Fruit fly (Drosophila melanogaster): ENCODE data around the gene CG14455.

Gene CG14455

DNA sequence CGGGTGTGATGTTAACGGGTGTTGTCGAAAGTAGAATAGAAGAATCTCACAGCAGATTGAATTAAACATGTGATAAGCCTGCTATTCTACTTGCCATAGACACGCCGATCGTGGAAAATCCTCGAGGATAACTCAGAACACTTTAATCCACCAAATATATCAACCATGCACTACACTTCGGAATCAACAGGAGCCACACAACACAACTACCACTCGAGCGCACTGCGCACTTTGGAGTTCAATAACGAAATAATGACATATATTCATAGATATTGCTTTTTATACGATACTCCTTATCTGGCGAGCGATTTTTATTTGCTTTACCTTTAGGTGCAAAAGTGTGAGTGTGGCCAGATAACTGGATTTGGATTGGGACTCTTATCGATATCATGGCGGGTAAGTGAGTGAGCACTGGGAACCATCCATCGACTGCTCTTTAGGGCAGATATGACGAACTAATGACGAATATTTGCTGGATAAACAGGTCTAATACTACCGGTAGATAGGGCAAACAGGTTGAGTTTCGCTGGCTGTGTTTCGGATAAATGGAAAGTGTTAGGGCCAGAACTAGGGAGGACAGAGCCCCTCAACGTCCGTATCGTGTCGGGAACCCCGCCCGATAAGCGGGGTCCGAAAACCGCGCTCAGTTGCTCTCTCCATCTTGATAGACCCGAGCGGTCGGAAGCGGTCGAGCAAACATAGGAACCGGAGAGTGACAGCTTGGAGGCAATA lies 17.4 kb downstream of the CG14455 start, which contains the start of gene Jhbp6 (continued):
- TF ChIP-seq CG6689 (GFP tag; IDR thresholded peaks at IDR 0.05): no peak
- no peak for TF ChIP-seq p53 (GFP tag; optimal IDR thresholded peaks at IDR 0.05)
- TF ChIP-seq Camta (GFP tag; optimal IDR thresholded peaks at IDR 0.05): no peak
- TF ChIP-seq CG12104 (GFP tag; optimal IDR thresholded peaks at IDR 0.05): no peak
- no peak for TF ChIP-seq twi (tag; optimal IDR thresholded peaks at IDR 0.05)
- TF ChIP-seq CG11723 (GFP tag; optimal IDR thresholded peaks at IDR 0.05): no peak
- TF ChIP-seq Pdp1 (GFP tag; optimal IDR thresholded peaks at IDR 0.05): no peak
- TF ChIP-seq psq (GFP tag; optimal IDR thresholded peaks at IDR 0.05): no peak
- TF ChIP-seq Oaz (GFP tag; IDR thresholded peaks at IDR 0.05): no peak
- TF ChIP-seq yki (optimal IDR thresholded peaks at IDR 0.05): no peak
- TF ChIP-seq az2 (GFP tag; optimal IDR thresholded peaks at IDR 0.05): no peak
- no peak for TF ChIP-seq lmd (GFP tag; IDR thresholded peaks at IDR 0.05)
- TF ChIP-seq CG5180 (GFP tag; optimal IDR thresholded peaks at IDR 0.05): no peak
- TF ChIP-seq CG9797 (GFP tag; optimal IDR thresholded peaks at IDR 0.05): no peak
- TF ChIP-seq vfl (GFP tag; optimal IDR thresholded peaks at IDR 0.05): no peak
- TF ChIP-seq GATAe (GFP tag; conservative IDR thresholded peaks at IDR 0.05): peak; percentile 77
- TF ChIP-seq ac (GFP tag; optimal IDR thresholded peaks at IDR 0.05): no peak

dm6 chr3L:22665110-22665509 lies 21.8 kb downstream of the CG14455 start:
- TF ChIP-seq CG10366 (GFP tag; IDR thresholded peaks at IDR 0.05) (peak; percentile 13; the same call in 1 of the 2 replicates), Chrac-16 (GFP tag; optimal IDR thresholded peaks at IDR 0.05) (peak; percentile 18), CG2678 (tag; optimal IDR thresholded peaks at IDR 0.05) (peak; percentile 42), dysf (GFP tag; IDR thresholded peaks at IDR 0.05) (peak; percentile 26; the same call in 1 of the 3 replicates), ci (GFP tag; IDR thresholded peaks at IDR 0.05) (peak; percentile 61; the same call in 1 of the 3 replicates), zfh1 (GFP tag; IDR thresholded peaks at IDR 0.05) (peak; percentile 55; the same call in 1 of the 3 replicates), caup (GFP tag; optimal IDR thresholded peaks at IDR 0.05; ENCODE audit: severe bottlenecking) (no peak), da (GFP tag; optimal IDR thresholded peaks at IDR 0.05) (no peak), Stat92E (GFP tag; optimal IDR thresholded peaks at IDR 0.05) (no peak), HHEX (GFP tag; optimal IDR thresholded peaks at IDR 0.05) (peak; percentile 13), Hmr (GFP tag; optimal IDR thresholded peaks at IDR 0.05) (no peak), Dbx (GFP tag; IDR thresholded peaks at IDR 0.05) (no peak), esg (GFP tag; conservative IDR thresholded peaks at IDR 0.05) (0 out of 2 replicates have a peak, but pooled peaks have one; percentile 13), CG6654 (GFP tag; optimal IDR thresholded peaks at IDR 0.05) (no peak), CG32772 (GFP tag; IDR thresholded peaks at IDR 0.05) (no peak), CG15011 (GFP tag; optimal IDR thresholded peaks at IDR 0.05) (no peak), knrl (GFP tag; IDR thresholded peaks at IDR 0.05; ENCODE audit: partially characterized antibody) (no peak), HmgD (GFP tag; optimal IDR thresholded peaks at IDR 0.05) (no peak), CG9437 (GFP tag; optimal IDR thresholded peaks at IDR 0.05) (no peak), CG17385 (GFP tag; optimal IDR thresholded peaks at IDR 0.05) (no peak), CG1647 (GFP tag; optimal IDR thresholded peaks at IDR 0.05) (no peak), CG17829 (tag; optimal IDR thresholded peaks at IDR 0.05) (no peak), mld (GFP tag; IDR thresholded peaks at IDR 0.05; ENCODE audit: partially characterized antibody) (no peak), CG13287 (GFP tag; IDR thresholded peaks at IDR 0.05; ENCODE audit: partially characterized antibody) (no peak), CG30431 (GFP tag; optimal IDR thresholded peaks at IDR 0.05) (peak; percentile 8), CG3726 (GFP tag; IDR thresholded peaks at IDR 0.05) (0 out of 3 replicates have a peak, but pooled peaks have one; percentile 27), hth (optimal IDR thresholded peaks at IDR 0.05) (no peak), CG12219 (GFP tag; optimal IDR thresholded peaks at IDR 0.05) (peak; percentile 33), p53 (GFP tag; optimal IDR thresholded peaks at IDR 0.05) (no peak), CG1024 (GFP tag; IDR thresholded peaks at IDR 0.05) (0 out of 2 replicates have a peak, but pooled peaks have one; percentile 5), sc (optimal IDR thresholded peaks at IDR 0.05) (no peak), sc (GFP tag; optimal IDR thresholded peaks at IDR 0.05) (peak; percentile 2), NC2β (GFP tag; optimal IDR thresholded peaks at IDR 0.05) (no peak), Elba2 (GFP tag; optimal IDR thresholded peaks at IDR 0.05) (no peak)
